Worm (Caenorhabditis elegans) whole organism, late embryonic: ENCODE measurements around the gene nlp-69.

ENCODE experiments used
- C08G9.2 ChIP-seq: sonication (generic microtip); optimal IDR thresholded peaks from 2 replicates; lab custom pipeline; 2016; ENCODE audit warnings: mild to moderate bottlenecking, missing genetic modification characterization, moderate library complexity, missing compliant biosample characterization
- ceh-24 ChIP-seq: sonication (generic microtip); optimal IDR thresholded peaks from 2 replicates; lab custom pipeline; 2016; ENCODE audit warnings: mild to moderate bottlenecking, missing genetic modification characterization, missing compliant biosample characterization
- ceh-34 ChIP-seq: sonication (generic microtip); optimal IDR thresholded peaks from 2 replicates; lab custom pipeline; 2016; ENCODE audit warnings: mild to moderate bottlenecking, missing genetic modification characterization, missing compliant biosample characterization
- dmd-4 ChIP-seq: sonication (generic microtip); optimal IDR thresholded peaks from 2 replicates; lab custom pipeline; 2016; ENCODE audit warnings: borderline replicate concordance, missing genetic modification characterization, missing compliant biosample characterization
- elt-4 ChIP-seq: sonication (generic microtip); optimal IDR thresholded peaks from 2 replicates; lab custom pipeline; 2016; ENCODE audit warnings: missing genetic modification characterization, missing compliant biosample characterization
- hlh-13 ChIP-seq: fragments of 200-800 bp; sonication (Bioruptor generic); optimal IDR thresholded peaks from 2 replicates; lab custom pipeline; 2018; ENCODE audit warnings: mild to moderate bottlenecking, missing genetic modification characterization, missing compliant biosample characterization
- hlh-15 ChIP-seq: sonication (generic microtip); optimal IDR thresholded peaks from 2 replicates; lab custom pipeline; 2016; ENCODE audit warnings: missing genetic modification characterization, missing compliant biosample characterization
- hlh-30 ChIP-seq: sonication (generic microtip); optimal IDR thresholded peaks from 2 replicates; lab custom pipeline; 2017; ENCODE audit warnings: antibody characterized with exemption, missing genetic modification characterization, missing compliant biosample characterization; ENCODE audit not compliant: insufficient read depth
- lin-11 ChIP-seq: fragments of 200-800 bp; sonication (Bioruptor generic); optimal IDR thresholded peaks from 2 replicates; lab custom pipeline; 2018; ENCODE audit warnings: mild to moderate bottlenecking, missing genetic modification characterization, missing compliant biosample characterization
- nfya-1 ChIP-seq: sonication (generic microtip); optimal IDR thresholded peaks from 2 replicates; lab custom pipeline; 2017; ENCODE audit warnings: missing genetic modification characterization, mild to moderate bottlenecking, missing compliant biosample characterization, antibody characterized with exemption, moderate library complexity
- nhr-11 ChIP-seq: fragments of 150-350 bp; optimal IDR thresholded peaks from 2 replicates; lab custom pipeline; 2014; ENCODE audit warnings: missing biosample characterization, missing genetic modification characterization
- tbx-2 ChIP-seq: sonication (generic microtip); optimal IDR thresholded peaks from 2 replicates; lab custom pipeline; 2016; ENCODE audit warnings: missing genetic modification characterization, missing compliant biosample characterization
- ttx-3 ChIP-seq: sonication (generic microtip); optimal IDR thresholded peaks from 2 replicates; lab custom pipeline; 2016; ENCODE audit warnings: missing genetic modification reagents, missing genetic modification characterization, missing compliant biosample characterization

ce11 chrV:20135247-20135646 lies 40.4 kb upstream of the nlp-69 start, which contains the start of gene Y113G7A.22:
- TF ChIP-seq ceh-24 (tag; lab: Kevin White, UChicago) (no peak), nfya-1 (no peak), elt-4 (tag; lab: Kevin White, UChicago) (no peak), hlh-15 (no peak), dmd-4 (tag; lab: Kevin White, UChicago) (no peak), C08G9.2 (no peak), nhr-11 (no peak), hlh-13 (no peak), hlh-30 (tag; lab: Kevin White, UChicago) (no peak), tbx-2 (tag; lab: Kevin White, UChicago) (no peak), ttx-3 (no peak), ceh-34 (tag; lab: Kevin White, UChicago) (no peak), lin-11 (tag; lab: Kevin White, UChicago) (no peak)
